Worm (Caenorhabditis elegans) whole organism, midembryonic: Measurements from ENCODE around the gene sri-19.
"Not testable (repeated sequence)": the region's sequence is repeated elsewhere in the genome, so short reads cannot be mapped to it uniquely, and the experiment has no call there.

Experiments
- T22C8.4 ChIP-seq: fragments of 200-800 bp; sonication (Bioruptor generic); IDR thresholded peaks from 2 replicates; pipeline ENCODE4 v1.3.6; 2022; ENCODE audit warnings: missing genetic modification characterization, missing compliant biosample characterization
- cog-1 ChIP-seq: sonication (generic microtip); optimal IDR thresholded peaks from 2 replicates; lab custom pipeline; 2016; ENCODE audit warnings: missing genetic modification characterization, missing compliant biosample characterization
- flt-1 ChIP-seq: fragments of 200-800 bp; sonication (Bioruptor generic); IDR thresholded peaks from 2 replicates; pipeline ENCODE4 v1.3.6; 2022; ENCODE audit warnings: missing genetic modification characterization, missing compliant biosample characterization
- klf-2 ChIP-seq: fragments of 200-800 bp; sonication (Bioruptor generic); conservative IDR thresholded peaks from 2 replicates; pipeline ENCODE4 v1.3.6; 2022; ENCODE audit warnings: missing genetic modification reagents, missing genetic modification characterization, missing compliant biosample characterization
- med-1 ChIP-seq: sonication (generic microtip); optimal IDR thresholded peaks from 2 replicates; lab custom pipeline; 2017; ENCODE audit warnings: missing genetic modification characterization, mild to moderate bottlenecking, missing compliant biosample characterization, antibody characterized with exemption, missing genetic modification reagents; ENCODE audit not compliant: insufficient read depth
- ref-1 ChIP-seq: fragments of 200-800 bp; sonication (Bioruptor generic); conservative IDR thresholded peaks from 2 replicates; pipeline ENCODE4 v1.3.6; 2022; ENCODE audit warnings: missing genetic modification reagents, missing genetic modification characterization, missing compliant biosample characterization
- tab-1 ChIP-seq: fragments of 200-800 bp; sonication (Bioruptor generic); IDR thresholded peaks from 2 replicates; pipeline ENCODE4 v1.3.6; 2022; ENCODE audit warnings: missing genetic modification characterization, missing compliant biosample characterization
- ztf-23 ChIP-seq: fragments of 200-800 bp; sonication (Bioruptor generic); IDR thresholded peaks from 2 replicates; pipeline ENCODE4 v1.3.6; 2022; ENCODE audit warnings: missing genetic modification reagents, missing genetic modification characterization, missing compliant biosample characterization
- ztf-29 ChIP-seq: fragments of 200-800 bp; sonication (Bioruptor generic); IDR thresholded peaks from 2 replicates; pipeline ENCODE4 v1.3.6; 2022; ENCODE audit warnings: missing genetic modification reagents, missing genetic modification characterization, missing compliant biosample characterization

sri-19 gene

ce11 chrIV:10954955-10955354 is 3.2 kb upstream of the sri-19 start, which contains the start of gene Y69E1A.4:
Gene Y69E1A.4 (plus strand): TSS chrIV:10955255.
- TF ChIP-seq med-1 (GFP tag; lab: Kevin White, UChicago); flt-1 (GFP tag; lab: Robert Waterston, UW); T22C8.4 (GFP tag; lab: Robert Waterston, UW): not testable (repeated sequence)

- no peak for TF ChIP-seq cog-1
- no peak for TF ChIP-seq ztf-29
- no peak for TF ChIP-seq T22C8.4 (GFP tag; lab: Robert Waterston, UW)
- no peak for TF ChIP-seq ztf-23 (GFP tag; lab: Robert Waterston, UW)
- TF ChIP-seq med-1 (GFP tag; lab: Kevin White, UChicago), result no peak
- TF ChIP-seq flt-1 (GFP tag; lab: Robert Waterston, UW), result no peak
- no peak for TF ChIP-seq klf-2 (GFP tag; lab: Robert Waterston, UW)
- no peak for TF ChIP-seq ref-1 (GFP tag; lab: Robert Waterston, UW)
- TF ChIP-seq tab-1 (GFP tag; lab: Robert Waterston, UW), result no peak
Observed at ce11 chrIV:10957583-10958229, 466 bp upstream of the sri-19 start, which contains the start of gene Y69E1A.5. Gene Y69E1A.5 (minus strand): TSS chrIV:10957655.

- TF ChIP-seq flt-1 (GFP tag; lab: Robert Waterston, UW) (no peak), cog-1 (no peak), med-1 (GFP tag; lab: Kevin White, UChicago) (no peak), ztf-23 (GFP tag; lab: Robert Waterston, UW) (no peak), ztf-29 (no peak), ref-1 (GFP tag; lab: Robert Waterston, UW) (no peak), klf-2 (GFP tag; lab: Robert Waterston, UW) (no peak), tab-1 (GFP tag; lab: Robert Waterston, UW) (no peak), T22C8.4 (GFP tag; lab: Robert Waterston, UW) (no peak)
Observed at ce11 chrIV:10964688-10965087, 6.5 kb downstream of the sri-19 start.

ce11 chrIV:10966359-10966758 is 8.2 kb downstream of the sri-19 start, which contains the start of the genes aqp-3 and Y69E1A.8:
Gene aqp-3 (minus strand): TSS chrIV:10966459.
Gene Y69E1A.8 (plus strand): TSS chrIV:10966604.
- TF ChIP-seq tab-1 (GFP tag; lab: Robert Waterston, UW), result no peak
- no peak for TF ChIP-seq cog-1
- TF ChIP-seq flt-1 (GFP tag; lab: Robert Waterston, UW), result no peak
- TF ChIP-seq klf-2 (GFP tag; lab: Robert Waterston, UW), result no peak
- TF ChIP-seq ref-1 (GFP tag; lab: Robert Waterston, UW), result no peak
- TF ChIP-seq T22C8.4 (GFP tag; lab: Robert Waterston, UW), result no peak
- no peak for TF ChIP-seq ztf-23 (GFP tag; lab: Robert Waterston, UW)
- no peak for TF ChIP-seq ztf-29
- no peak for TF ChIP-seq med-1 (GFP tag; lab: Kevin White, UChicago)

ce11 chrIV:10970333-10970732 is 12.2 kb downstream of the sri-19 start:
- TF ChIP-seq ztf-29 (no peak), ref-1 (GFP tag; lab: Robert Waterston, UW) (no peak), klf-2 (GFP tag; lab: Robert Waterston, UW) (no peak), T22C8.4 (GFP tag; lab: Robert Waterston, UW) (no peak), med-1 (GFP tag; lab: Kevin White, UChicago) (no peak), cog-1 (no peak), ztf-23 (GFP tag; lab: Robert Waterston, UW) (no peak), flt-1 (GFP tag; lab: Robert Waterston, UW) (no peak), tab-1 (GFP tag; lab: Robert Waterston, UW) (no peak)

- TF ChIP-seq T22C8.4 (GFP tag; lab: Robert Waterston, UW) (no peak), cog-1 (no peak), flt-1 (GFP tag; lab: Robert Waterston, UW) (no peak), klf-2 (GFP tag; lab: Robert Waterston, UW) (no peak), ztf-29 (no peak)
Observed at ce11 chrIV:10970767-10971166, 12.6 kb downstream of the sri-19 start.

ce11 chrIV:10971636-10972199 is 13.5 kb downstream of the sri-19 start:
- TF ChIP-seq ztf-29, result no peak
- TF ChIP-seq tab-1 (GFP tag; lab: Robert Waterston, UW), result no peak
- no peak for TF ChIP-seq cog-1
- no peak for TF ChIP-seq klf-2 (GFP tag; lab: Robert Waterston, UW)
- TF ChIP-seq flt-1 (GFP tag; lab: Robert Waterston, UW), result no peak
- no peak for TF ChIP-seq T22C8.4 (GFP tag; lab: Robert Waterston, UW)
- TF ChIP-seq ref-1 (GFP tag; lab: Robert Waterston, UW), result no peak
- TF ChIP-seq ztf-23 (GFP tag; lab: Robert Waterston, UW), result no peak
- no peak for TF ChIP-seq med-1 (GFP tag; lab: Kevin White, UChicago)

ce11 chrIV:10975968-10976367 is 17.8 kb downstream of the sri-19 start:
- TF ChIP-seq flt-1 (GFP tag; lab: Robert Waterston, UW), result no peak
- TF ChIP-seq ztf-23 (GFP tag; lab: Robert Waterston, UW), result no peak
- TF ChIP-seq cog-1, result no peak
- no peak for TF ChIP-seq klf-2 (GFP tag; lab: Robert Waterston, UW)

ce11 chrIV:10978641-10979040 is 20.5 kb downstream of the sri-19 start:
- TF ChIP-seq ztf-29 (no peak), med-1 (GFP tag; lab: Kevin White, UChicago) (no peak), cog-1 (no peak), flt-1 (GFP tag; lab: Robert Waterston, UW) (no peak), T22C8.4 (GFP tag; lab: Robert Waterston, UW) (no peak), klf-2 (GFP tag; lab: Robert Waterston, UW) (no peak), ztf-23 (GFP tag; lab: Robert Waterston, UW) (no peak)
